Worm (Caenorhabditis elegans) whole organism, L2 larva: Measurements from ENCODE around the gene F35A5.1.

ENCODE experiments used
- C34F6.9 ChIP-seq: fragments of 150-350 bp; optimal IDR thresholded peaks from 2 replicates; lab custom pipeline; 2014; ENCODE audit warnings: missing biosample characterization, missing genetic modification characterization
- F13H6.1 ChIP-seq: sonication (generic microtip); optimal IDR thresholded peaks from 2 replicates; lab custom pipeline; 2016; ENCODE audit warnings: missing genetic modification characterization, missing compliant biosample characterization
- R02D3.7 ChIP-seq: fragments of 150-350 bp; optimal IDR thresholded peaks from 2 replicates; lab custom pipeline; 2014; ENCODE audit warnings: missing biosample characterization, missing genetic modification characterization
- Y55F3AM.14 ChIP-seq: fragments of 200-800 bp; sonication (Bioruptor generic); optimal IDR thresholded peaks from 2 replicates; lab custom pipeline; 2018; ENCODE audit warnings: mild to moderate bottlenecking, missing genetic modification characterization, missing compliant biosample characterization
- aly-2 ChIP-seq: fragments of 150-350 bp; optimal IDR thresholded peaks from 2 replicates; lab custom pipeline; 2014; ENCODE audit warnings: missing biosample characterization, missing genetic modification characterization
- ama-1 ChIP-seq: fragments of 150-350 bp; optimal IDR thresholded peaks from 2 replicates; lab custom pipeline; 2018; ENCODE audit warnings: inconsistent platforms
- blmp-1 ChIP-seq: sonication (generic microtip); optimal IDR thresholded peaks from 2 replicates; lab custom pipeline; 2017; ENCODE audit warnings: missing genetic modification characterization, mild to moderate bottlenecking, missing compliant biosample characterization, antibody characterized with exemption, moderate library complexity; ENCODE audit not compliant: insufficient read depth
- ceh-16 ChIP-seq: fragments of 150-350 bp; optimal IDR thresholded peaks from 2 replicates; lab custom pipeline; 2014; ENCODE audit warnings: missing biosample characterization, missing genetic modification characterization
- ceh-82 ChIP-seq: fragments of 150-350 bp; optimal IDR thresholded peaks from 2 replicates; lab custom pipeline; 2014; ENCODE audit warnings: missing biosample characterization, missing genetic modification characterization
- egl-27 ChIP-seq: sonication (generic microtip); optimal IDR thresholded peaks from 3 replicates; lab custom pipeline; 2017; ENCODE audit warnings: missing biosample characterization, missing genetic modification reagents, missing genetic modification characterization
- fos-1 ChIP-seq: fragments of 150-350 bp; optimal IDR thresholded peaks from 2 replicates; lab custom pipeline; 2014; ENCODE audit warnings: missing biosample characterization, missing genetic modification characterization
- gmeb-1 ChIP-seq: fragments of 150-350 bp; optimal IDR thresholded peaks from 2 replicates; lab custom pipeline; 2014; ENCODE audit warnings: missing biosample characterization, missing genetic modification characterization
- lin-11 ChIP-seq: fragments of 150-350 bp; sonication (generic microtip); optimal IDR thresholded peaks from 2 replicates; lab custom pipeline; 2014; ENCODE audit warnings: missing biosample characterization, missing genetic modification characterization, inconsistent platforms, mixed read lengths
- lin-13 ChIP-seq: fragments of 150-350 bp; optimal IDR thresholded peaks from 2 replicates; lab custom pipeline; 2014; ENCODE audit warnings: missing biosample characterization, missing genetic modification reagents, missing genetic modification characterization
- lin-39 ChIP-seq: fragments of 150-350 bp; optimal IDR thresholded peaks from 2 replicates; lab custom pipeline; 2014; ENCODE audit warnings: missing biosample characterization, missing genetic modification reagents, missing genetic modification characterization
- lsy-2 ChIP-seq, 2 experiments: fragments of 150-350 bp in 1 of 2; sonication (generic microtip) in 1 of 2; optimal IDR thresholded peaks; 2 replicates each; lab custom pipeline; 2014 to 2017; ENCODE audit warnings: missing biosample characterization in 2 of 2, missing genetic modification characterization in 2 of 2
- mab-5 ChIP-seq: fragments of 150-350 bp; optimal IDR thresholded peaks from 2 replicates; lab custom pipeline; 2014; ENCODE audit warnings: missing biosample characterization, missing genetic modification characterization
- mbf-1 ChIP-seq: sonication (generic microtip); optimal IDR thresholded peaks from 2 replicates; lab custom pipeline; 2017; ENCODE audit warnings: missing biosample characterization, missing genetic modification characterization
- mdl-1 ChIP-seq, 2 experiments: fragments of 150-350 bp in 1 of 2; sonication (generic microtip) in 1 of 2; optimal IDR thresholded peaks; 2 replicates each; lab custom pipeline; 2017; ENCODE audit warnings: missing biosample characterization in 2 of 2, missing genetic modification characterization in 2 of 2
- nhr-10 ChIP-seq: sonication (generic microtip); optimal IDR thresholded peaks from 2 replicates; lab custom pipeline; 2017; ENCODE audit warnings: missing biosample characterization, missing genetic modification characterization
- nhr-11 ChIP-seq: fragments of 150-350 bp; optimal IDR thresholded peaks from 2 replicates; lab custom pipeline; 2014; ENCODE audit warnings: missing biosample characterization, missing genetic modification characterization
- nhr-12 ChIP-seq: fragments of 150-350 bp; optimal IDR thresholded peaks from 2 replicates; lab custom pipeline; 2014; ENCODE audit warnings: missing biosample characterization, missing genetic modification characterization
- nhr-129 ChIP-seq: fragments of 150-350 bp; optimal IDR thresholded peaks from 2 replicates; lab custom pipeline; 2014; ENCODE audit warnings: missing biosample characterization, missing genetic modification characterization
- nhr-23 ChIP-seq: fragments of 150-350 bp; optimal IDR thresholded peaks from 2 replicates; lab custom pipeline; 2014; ENCODE audit warnings: missing biosample characterization, missing genetic modification reagents, missing genetic modification characterization
- nhr-237 ChIP-seq: fragments of 150-350 bp; optimal IDR thresholded peaks from 2 replicates; lab custom pipeline; 2014; ENCODE audit warnings: missing biosample characterization, missing genetic modification characterization
- nhr-25 ChIP-seq: fragments of 150-350 bp; sonication (generic microtip); optimal IDR thresholded peaks from 3 replicates; lab custom pipeline; 2014; ENCODE audit warnings: missing biosample characterization, missing genetic modification characterization
- nhr-6 ChIP-seq: fragments of 150-350 bp; optimal IDR thresholded peaks from 2 replicates; lab custom pipeline; 2014; ENCODE audit warnings: missing biosample characterization, missing genetic modification characterization
- nhr-77 ChIP-seq: fragments of 150-350 bp; optimal IDR thresholded peaks from 2 replicates; lab custom pipeline; 2014; ENCODE audit warnings: missing biosample characterization, missing genetic modification characterization
- peb-1 ChIP-seq: fragments of 150-350 bp; optimal IDR thresholded peaks from 2 replicates; lab custom pipeline; 2014; ENCODE audit warnings: missing biosample characterization, missing genetic modification characterization
- sem-4 ChIP-seq: fragments of 150-350 bp; optimal IDR thresholded peaks from 2 replicates; lab custom pipeline; 2014; ENCODE audit warnings: missing biosample characterization, missing genetic modification reagents, missing genetic modification characterization
- skn-1 ChIP-seq: sonication (generic microtip); optimal IDR thresholded peaks from 2 replicates; lab custom pipeline; 2017; ENCODE audit warnings: missing biosample characterization, missing genetic modification characterization
- sma-3 ChIP-seq: sonication (generic microtip); optimal IDR thresholded peaks from 2 replicates; lab custom pipeline; 2016; ENCODE audit warnings: missing genetic modification reagents, missing genetic modification characterization, missing compliant biosample characterization
- sma-9 ChIP-seq, 2 experiments: fragments of 150-350 bp in 1 of 2; sonication (generic microtip) in 1 of 2; optimal IDR thresholded peaks; 2 replicates each; lab custom pipeline; 2014 to 2016; ENCODE audit warnings: missing genetic modification characterization in 2 of 2, mild to moderate bottlenecking in 1 of 2, missing biosample characterization in 1 of 2, missing compliant biosample characterization in 1 of 2, missing genetic modification reagents in 1 of 2, moderate library complexity in 1 of 2
- unc-55 ChIP-seq: fragments of 150-350 bp; sonication (generic microtip); optimal IDR thresholded peaks from 3 replicates; lab custom pipeline; 2014; ENCODE audit warnings: missing biosample characterization, missing genetic modification reagents, missing genetic modification characterization
- unc-62 ChIP-seq: fragments of 150-350 bp; optimal IDR thresholded peaks from 2 replicates; lab custom pipeline; 2014; ENCODE audit warnings: missing biosample characterization, missing genetic modification reagents, missing genetic modification characterization
- zag-1 ChIP-seq: fragments of 150-350 bp; optimal IDR thresholded peaks from 2 replicates; lab custom pipeline; 2014; ENCODE audit warnings: missing biosample characterization, missing genetic modification characterization
- ztf-1 ChIP-seq: fragments of 200-800 bp; sonication (Bioruptor generic); conservative IDR thresholded peaks from 2 replicates; pipeline ENCODE4 v1.3.6; 2022; ENCODE audit warnings: missing genetic modification characterization, missing compliant biosample characterization
- ztf-4 ChIP-seq: fragments of 150-350 bp; optimal IDR thresholded peaks from 2 replicates; lab custom pipeline; 2014; ENCODE audit warnings: missing biosample characterization, missing genetic modification characterization

Gene F35A5.1

ce11 chrX:3837752-3838159, 30.5 kb downstream of the F35A5.1 start (continued):
- TF ChIP-seq Y55F3AM.14 (GFP tag; lab: Kevin White, UChicago) (peak; percentile 40), nhr-11 (tag; lab: Kevin White, UChicago) (no peak), nhr-6 (tag; lab: Kevin White, UChicago) (peak; percentile 10), ceh-16 (tag; lab: Kevin White, UChicago) (peak; percentile 37), R02D3.7 (tag; lab: Kevin White, UChicago) (no peak), nhr-237 (tag; lab: Kevin White, UChicago) (no peak), C34F6.9 (tag; lab: Kevin White, UChicago) (no peak), peb-1 (tag; lab: Kevin White, UChicago) (no peak), nhr-10 (tag; lab: Kevin White, UChicago) (no peak), ztf-1 (GFP tag; lab: Robert Waterston, UW) (no peak), egl-27 (tag; lab: Kevin White, UChicago) (peak; percentile 72), nhr-12 (tag; lab: Kevin White, UChicago) (no peak), nhr-129 (tag; lab: Kevin White, UChicago) (peak; percentile 58)

ce11 chrX:3838670-3839069, 31.4 kb downstream of the F35A5.1 start:
- TF ChIP-seq nhr-129 (tag; lab: Kevin White, UChicago): no peak
- peak; percentile 51 for TF ChIP-seq sem-4 (tag; lab: Kevin White, UChicago)
- TF ChIP-seq nhr-25 (tag; lab: Kevin White, UChicago): peak; percentile 38
- TF ChIP-seq R02D3.7 (tag; lab: Kevin White, UChicago): no peak

- TF ChIP-seq fos-1 (tag; lab: Kevin White, UChicago): peak; percentile 3
- peak; percentile 55 for TF ChIP-seq sem-4 (tag; lab: Kevin White, UChicago)
- TF ChIP-seq egl-27 (tag; lab: Kevin White, UChicago): peak; percentile 13
- TF ChIP-seq skn-1 (tag; lab: Kevin White, UChicago): no peak
- TF ChIP-seq sma-9 (GFP tag; optimal IDR thresholded peaks at IDR 0.05; lab: Kevin White, UChicago): peak; percentile 89
- no peak for TF ChIP-seq sma-9 (tag; optimal IDR thresholded peaks at IDR 0.05; lab: Kevin White, UChicago)
- TF ChIP-seq sma-3 (GFP tag; lab: Kevin White, UChicago): peak; percentile 2
- no peak for TF ChIP-seq ztf-1 (GFP tag; lab: Robert Waterston, UW)
- peak; percentile 1 for TF ChIP-seq ceh-16 (tag; lab: Kevin White, UChicago)
- peak; percentile 88 for TF ChIP-seq F13H6.1 (tag; lab: Kevin White, UChicago)
- peak; percentile 46 for TF ChIP-seq nhr-6 (tag; lab: Kevin White, UChicago)
- peak; percentile 18 for TF ChIP-seq ztf-4
- no peak for TF ChIP-seq gmeb-1 (tag; lab: Kevin White, UChicago)
- peak in 1 of 2 experiments; percentile 64 for TF ChIP-seq lsy-2 (tag; optimal IDR thresholded peaks at IDR 0.05; lab: Kevin White, UChicago)
- TF ChIP-seq lin-13 (GFP tag; lab: Kevin White, UChicago): no peak
- peak; percentile 63 for TF ChIP-seq blmp-1 (tag; lab: Kevin White, UChicago)
- peak; percentile 83 for TF ChIP-seq nhr-129 (tag; lab: Kevin White, UChicago)
- TF ChIP-seq C34F6.9 (tag; lab: Kevin White, UChicago): no peak
These were observed 31.9 kb downstream of the F35A5.1 start for ce11 chrX:3839172-3839571.

- peak; percentile 62 for TF ChIP-seq fos-1 (tag; lab: Kevin White, UChicago)
- no peak for TF ChIP-seq mdl-1 (tag; optimal IDR thresholded peaks at IDR 0.05; lab: Kevin White, UChicago)
- no peak for TF ChIP-seq ztf-4
- TF ChIP-seq ama-1 (lab: Kevin White, UChicago): no peak
- peak; percentile 13 for TF ChIP-seq sma-3 (GFP tag; lab: Kevin White, UChicago)
- peak; percentile 45 for TF ChIP-seq F13H6.1 (tag; lab: Kevin White, UChicago)
- TF ChIP-seq sma-9 (GFP tag; optimal IDR thresholded peaks at IDR 0.05; lab: Kevin White, UChicago): peak; percentile 30
- no peak for TF ChIP-seq sma-9 (tag; optimal IDR thresholded peaks at IDR 0.05; lab: Kevin White, UChicago)
- peak; percentile 23 for TF ChIP-seq skn-1 (tag; lab: Kevin White, UChicago)
- TF ChIP-seq lin-39 (tag; lab: Kevin White, UChicago): no peak
- TF ChIP-seq gmeb-1 (tag; lab: Kevin White, UChicago): peak; percentile 17
- TF ChIP-seq nhr-10 (tag; lab: Kevin White, UChicago): no peak
These were observed 35.2 kb downstream of the F35A5.1 start, which contains the start of gene ttr-48 for ce11 chrX:3842398-3842896. Gene ttr-48, minus strand, starts transcription at chrX:3842448.

- peak; percentile 10 for TF ChIP-seq unc-55 (GFP tag; lab: Kevin White, UChicago)
- TF ChIP-seq aly-2 (tag; lab: Kevin White, UChicago): no peak
- no peak for TF ChIP-seq mbf-1 (tag; lab: Kevin White, UChicago)
- TF ChIP-seq nhr-6 (tag; lab: Kevin White, UChicago): no peak
- TF ChIP-seq nhr-23 (tag; lab: Kevin White, UChicago): no peak
- TF ChIP-seq sma-9 (GFP tag; optimal IDR thresholded peaks at IDR 0.05; lab: Kevin White, UChicago): peak; percentile 62
- TF ChIP-seq sma-9 (tag; optimal IDR thresholded peaks at IDR 0.05; lab: Kevin White, UChicago): no peak
- TF ChIP-seq sma-3 (GFP tag; lab: Kevin White, UChicago): no peak
- no peak for TF ChIP-seq nhr-11 (tag; lab: Kevin White, UChicago)
- TF ChIP-seq ztf-4: peak; percentile 0
- TF ChIP-seq zag-1 (tag; lab: Kevin White, UChicago): no peak
- no peak for TF ChIP-seq lin-13 (GFP tag; lab: Kevin White, UChicago)
- no peak for TF ChIP-seq lin-11 (tag; lab: Kevin White, UChicago)
- TF ChIP-seq ceh-16 (tag; lab: Kevin White, UChicago): no peak
- no peak for TF ChIP-seq peb-1 (tag; lab: Kevin White, UChicago)
- no peak for TF ChIP-seq egl-27 (tag; lab: Kevin White, UChicago)
- no peak for TF ChIP-seq skn-1 (tag; lab: Kevin White, UChicago)
- TF ChIP-seq nhr-77 (tag; lab: Kevin White, UChicago): no peak
- TF ChIP-seq sem-4 (tag; lab: Kevin White, UChicago): peak; percentile 9
- TF ChIP-seq unc-62 (GFP tag; lab: Kevin White, UChicago): no peak
- peak in 1 of 2 experiments; percentile 24 for TF ChIP-seq lsy-2 (tag; optimal IDR thresholded peaks at IDR 0.05; lab: Kevin White, UChicago)
- TF ChIP-seq C34F6.9 (tag; lab: Kevin White, UChicago): no peak
- TF ChIP-seq ceh-82: no peak
- no peak for TF ChIP-seq mab-5 (tag; lab: Kevin White, UChicago)
- TF ChIP-seq fos-1 (tag; lab: Kevin White, UChicago): no peak
These were observed 46.6 kb downstream of the F35A5.1 start for ce11 chrX:3853901-3854300.
